Fruit fly (Drosophila melanogaster) whole organism, embryonic: ENCODE measurements around the gene CG14401.

ENCODE experiments used
- CG12071 ChIP-seq: fragments of 200-800 bp; sonication (Bioruptor generic); optimal IDR thresholded peaks from 3 replicates; lab custom pipeline; 2018; ENCODE audit warnings: missing biosample characterization, mild to moderate bottlenecking, missing genetic modification characterization
- CG12391 ChIP-seq: fragments of 200-800 bp; sonication (Bioruptor generic); optimal IDR thresholded peaks from 3 replicates; lab custom pipeline; 2018; ENCODE audit warnings: missing biosample characterization, mild to moderate bottlenecking, missing genetic modification characterization, moderate library complexity
- CG12744 ChIP-seq: fragments of 200-800 bp; sonication (Bioruptor generic); optimal IDR thresholded peaks from 2 replicates; lab custom pipeline; 2016; ENCODE audit warnings: missing biosample characterization, missing genetic modification characterization
- CG12942 ChIP-seq: fragments of 200-800 bp; sonication (Bioruptor generic); optimal IDR thresholded peaks from 3 replicates; lab custom pipeline; 2016; ENCODE audit warnings: missing biosample characterization, missing genetic modification characterization
- CG14860 ChIP-seq: fragments of 200-800 bp; sonication (Bioruptor generic); IDR thresholded peaks from 3 replicates; pipeline ENCODE4 v1.3.6; 2022; ENCODE audit warnings: missing biosample characterization, missing genetic modification characterization; ENCODE audit not compliant: partially characterized antibody
- CG1832 ChIP-seq: fragments of 200-800 bp; sonication (Bioruptor generic); optimal IDR thresholded peaks from 2 replicates; lab custom pipeline; 2017; ENCODE audit warnings: missing biosample characterization, mild to moderate bottlenecking, missing genetic modification characterization, inconsistent platforms
- CG18476 ChIP-seq: fragments of 200-800 bp; sonication (Bioruptor generic); optimal IDR thresholded peaks from 2 replicates; lab custom pipeline; 2016; ENCODE audit warnings: missing biosample characterization, mild to moderate bottlenecking, missing genetic modification characterization
- CG18764 ChIP-seq: fragments of 200-800 bp; sonication (Bioruptor generic); optimal IDR thresholded peaks from 3 replicates; lab custom pipeline; 2016; ENCODE audit warnings: missing biosample characterization, missing genetic modification characterization
- CG2199 ChIP-seq: fragments of 200-800 bp; sonication (Bioruptor generic); IDR thresholded peaks from 3 replicates; pipeline ENCODE4 v1.3.6; 2022; ENCODE audit warnings: missing biosample characterization, missing genetic modification characterization
- CG30431 ChIP-seq: fragments of 200-800 bp; sonication (Bioruptor generic); optimal IDR thresholded peaks from 2 replicates; lab custom pipeline; 2017; ENCODE audit warnings: missing biosample characterization, missing genetic modification characterization
- CG31365 ChIP-seq: fragments of 200-800 bp; sonication (Bioruptor generic); optimal IDR thresholded peaks from 2 replicates; lab custom pipeline; 2018; ENCODE audit warnings: missing biosample characterization, mild to moderate bottlenecking, missing genetic modification characterization
- CG4328 ChIP-seq: fragments of 200-800 bp; sonication (Bioruptor generic); optimal IDR thresholded peaks from 3 replicates; lab custom pipeline; 2017; ENCODE audit warnings: missing biosample characterization, missing genetic modification reagents, missing genetic modification characterization
- CG8359 ChIP-seq: fragments of 200-800 bp; sonication (Bioruptor generic); optimal IDR thresholded peaks from 2 replicates; lab custom pipeline; 2017; ENCODE audit warnings: missing biosample characterization, mild to moderate bottlenecking, missing genetic modification characterization, borderline replicate concordance
- CG8388 ChIP-seq: fragments of 200-800 bp; sonication (Bioruptor generic); optimal IDR thresholded peaks from 2 replicates; lab custom pipeline; 2019; ENCODE audit warnings: missing biosample characterization, mild to moderate bottlenecking, missing genetic modification characterization, moderate library complexity
- CG9215 ChIP-seq: fragments of 200-800 bp; sonication (Bioruptor generic); IDR thresholded peaks from 2 replicates; pipeline ENCODE4 v1.3.6; 2022; ENCODE audit warnings: missing biosample characterization, missing genetic modification characterization
- CG9797 ChIP-seq: fragments of 200-800 bp; sonication (Bioruptor generic); optimal IDR thresholded peaks from 3 replicates; lab custom pipeline; 2018; ENCODE audit warnings: missing biosample characterization, mild to moderate bottlenecking, missing genetic modification characterization
- CG9876 ChIP-seq: fragments of 200-800 bp; sonication (Bioruptor generic); optimal IDR thresholded peaks from 2 replicates; lab custom pipeline; 2016; ENCODE audit warnings: missing biosample characterization, missing genetic modification characterization
- E2f1 ChIP-seq: fragments of 200-800 bp; sonication (Bioruptor generic); IDR thresholded peaks from 2 replicates; pipeline ENCODE4 v1.3.6; 2022; ENCODE audit warnings: missing biosample characterization, missing genetic modification characterization
- Ets65A ChIP-seq: fragments of 200-800 bp; sonication (Bioruptor generic); peaks from one replicate; lab custom pipeline; 2016; ENCODE audit warnings: missing biosample characterization, missing genetic modification characterization
- Ets97D ChIP-seq: fragments of 200-800 bp; sonication (Bioruptor generic); optimal IDR thresholded peaks from 3 replicates; lab custom pipeline; 2016; ENCODE audit warnings: missing biosample characterization, missing genetic modification characterization
- Gug ChIP-seq: fragments of 200-800 bp; sonication (Bioruptor generic); IDR thresholded peaks from 4 replicates; pipeline ENCODE4 v1.3.6; 2022; ENCODE audit warnings: missing biosample characterization, missing genetic modification characterization
- H2.0 ChIP-seq: fragments of 200-800 bp; sonication (Bioruptor generic); IDR thresholded peaks from 2 replicates; pipeline ENCODE4 v1.3.6; 2022; ENCODE audit warnings: missing biosample characterization, missing genetic modification characterization
- HmgD ChIP-seq: fragments of 200-800 bp; sonication (Bioruptor generic); optimal IDR thresholded peaks from 3 replicates; lab custom pipeline; 2016; ENCODE audit warnings: missing biosample characterization, missing genetic modification characterization
- Hr78 ChIP-seq, 2 experiments: fragments of 200-800 bp in 1 of 2; fragments of >200 bp in 1 of 2; sonication (Bioruptor generic) in 1 of 2; optimal IDR thresholded peaks; 2 replicates each; lab custom pipeline; 2017 to 2019; ENCODE audit warnings: missing biosample characterization in 2 of 2, missing genetic modification characterization in 2 of 2, mild to moderate bottlenecking in 1 of 2, moderate library complexity in 1 of 2
- Med ChIP-seq: fragments of 200-800 bp; sonication (Bioruptor generic); peaks from one replicate; lab custom pipeline; 2016; ENCODE audit warnings: missing biosample characterization, missing genetic modification characterization, mild to moderate bottlenecking, inconsistent platforms, moderate library complexity
- Mes4 ChIP-seq: fragments of 200-800 bp; sonication (Bioruptor generic); optimal IDR thresholded peaks from 2 replicates; lab custom pipeline; 2016; ENCODE audit warnings: missing biosample characterization, missing genetic modification characterization
- PHDP ChIP-seq: fragments of 200-800 bp; sonication (Bioruptor generic); optimal IDR thresholded peaks from 3 replicates; lab custom pipeline; 2018; ENCODE audit warnings: missing biosample characterization, mild to moderate bottlenecking, missing genetic modification characterization, moderate library complexity
- Six4 ChIP-seq: fragments of 200-800 bp; sonication (Bioruptor generic); optimal IDR thresholded peaks from 2 replicates; lab custom pipeline; 2016; ENCODE audit warnings: missing biosample characterization, missing genetic modification characterization
- Sry-δ ChIP-seq: fragments of 200-800 bp; sonication (Bioruptor generic); optimal IDR thresholded peaks from 2 replicates; lab custom pipeline; 2016; ENCODE audit warnings: missing biosample characterization, missing genetic modification characterization
- Ssrp ChIP-seq: fragments of 200-800 bp; sonication (Bioruptor generic); optimal IDR thresholded peaks from 2 replicates; lab custom pipeline; 2018; ENCODE audit warnings: missing biosample characterization, mild to moderate bottlenecking, missing genetic modification characterization, moderate library complexity
- Stat92E ChIP-seq, 3 experiments: fragments of >200 bp in 2 of 3; fragments of 200-800 bp in 1 of 3; sonication (Bioruptor generic) in 1 of 3; optimal IDR thresholded peaks; 2 replicates each; lab custom pipeline; 2017 to 2019; ENCODE audit warnings: missing biosample characterization in 3 of 3, missing genetic modification characterization in 3 of 3, mild to moderate bottlenecking in 1 of 3, moderate library complexity in 1 of 3
- Trl ChIP-seq, 3 experiments: fragments of >200 bp in 2 of 3; fragments of 200-800 bp in 1 of 3; sonication (Bioruptor generic) in 1 of 3; optimal IDR thresholded peaks; 2 replicates in 1 of 3; 3 replicates in 2 of 3; lab custom pipeline; 2016 to 2017; ENCODE audit warnings: missing biosample characterization in 1 of 3, missing genetic modification characterization in 1 of 3
- YL-1 ChIP-seq: fragments of 200-800 bp; sonication (Bioruptor generic); optimal IDR thresholded peaks from 3 replicates; lab custom pipeline; 2017; ENCODE audit warnings: missing biosample characterization, mild to moderate bottlenecking, missing genetic modification characterization
- dati ChIP-seq: fragments of 200-800 bp; sonication (Bioruptor generic); IDR thresholded peaks from 2 replicates; pipeline ENCODE4 v1.3.6; 2022; ENCODE audit warnings: missing biosample characterization, missing genetic modification characterization
- disco-r ChIP-seq: fragments of 200-800 bp; sonication (Bioruptor generic); optimal IDR thresholded peaks from 2 replicates; lab custom pipeline; 2016; ENCODE audit warnings: missing biosample characterization, missing genetic modification characterization
- dm ChIP-seq: fragments of 200-800 bp; sonication (Bioruptor generic); optimal IDR thresholded peaks from 3 replicates; lab custom pipeline; 2016; ENCODE audit warnings: missing biosample characterization, missing genetic modification characterization
- ewg ChIP-seq: fragments of 200-800 bp; sonication (Bioruptor generic); optimal IDR thresholded peaks from 3 replicates; lab custom pipeline; 2017; ENCODE audit warnings: mild to moderate bottlenecking, missing biosample characterization, missing genetic modification reagents, missing genetic modification characterization
- fd96Cb ChIP-seq: fragments of 200-800 bp; sonication (Bioruptor generic); optimal IDR thresholded peaks from 2 replicates; lab custom pipeline; 2018; ENCODE audit warnings: missing biosample characterization, mild to moderate bottlenecking, missing genetic modification characterization, moderate library complexity
- jigr1 ChIP-seq: fragments of 200-800 bp; sonication (Bioruptor generic); IDR thresholded peaks from 3 replicates; pipeline ENCODE4 v1.3.6; 2022; ENCODE audit warnings: missing biosample characterization, missing genetic modification characterization
- kah ChIP-seq: fragments of 200-800 bp; sonication (Bioruptor generic); optimal IDR thresholded peaks from 2 replicates; lab custom pipeline; 2018; ENCODE audit warnings: missing biosample characterization, mild to moderate bottlenecking, missing genetic modification characterization
- lmd ChIP-seq: fragments of 200-800 bp; sonication (Bioruptor generic); IDR thresholded peaks from 2 replicates; pipeline ENCODE4 v1.3.6; 2022; ENCODE audit warnings: missing biosample characterization, missing genetic modification characterization
- lola ChIP-seq, 3 experiments: fragments of >200 bp in 2 of 3; fragments of 200-800 bp in 1 of 3; sonication (Bioruptor generic) in 1 of 3; optimal IDR thresholded peaks; 2 replicates each; lab custom pipeline; 2017 to 2019; ENCODE audit warnings: missing biosample characterization in 3 of 3, missing genetic modification characterization in 3 of 3, mild to moderate bottlenecking in 1 of 3, moderate library complexity in 1 of 3
- nau ChIP-seq: fragments of 200-800 bp; sonication (Bioruptor generic); optimal IDR thresholded peaks from 3 replicates; lab custom pipeline; 2017; ENCODE audit warnings: missing biosample characterization, mild to moderate bottlenecking, missing genetic modification characterization, missing genetic modification reagents
- nmo ChIP-seq: fragments of 200-800 bp; sonication (Bioruptor generic); optimal IDR thresholded peaks from 2 replicates; lab custom pipeline; 2018; ENCODE audit warnings: missing biosample characterization, mild to moderate bottlenecking, missing genetic modification characterization, moderate library complexity
- onecut ChIP-seq: fragments of 200-800 bp; sonication (Bioruptor generic); IDR thresholded peaks from 2 replicates; pipeline ENCODE4 v1.3.6; 2022; ENCODE audit warnings: missing biosample characterization, missing genetic modification characterization
- pan ChIP-seq, 4 experiments: fragments of >200 bp in 3 of 4; fragments of 200-800 bp in 1 of 4; sonication (Bioruptor generic) in 1 of 4; optimal IDR thresholded peaks in 3 of 4; IDR thresholded peaks in 1 of 4; 2 replicates each; pipeline versions ENCODE4 v1.3.6 to Lab custom; 2017 to 2022; ENCODE audit warnings: missing biosample characterization in 2 of 4, missing genetic modification characterization in 2 of 4, mixed read lengths in 1 of 4
- pfk ChIP-seq: fragments of 200-800 bp; sonication (Bioruptor generic); optimal IDR thresholded peaks from 2 replicates; lab custom pipeline; 2018; ENCODE audit warnings: missing biosample characterization, mild to moderate bottlenecking, missing genetic modification characterization, moderate library complexity
- pita ChIP-seq: fragments of 200-800 bp; sonication (Bioruptor generic); optimal IDR thresholded peaks from 2 replicates; lab custom pipeline; 2017; ENCODE audit warnings: missing biosample characterization, mild to moderate bottlenecking, missing genetic modification characterization

The CG14401 gene

dm6 chr2L:20822025-20822371, 47.7 kb upstream of the CG14401 start (continued):
- no peak for TF ChIP-seq jigr1
- no peak for TF ChIP-seq dati (GFP tag; lab: Robert Waterston, UW)
- TF ChIP-seq CG14860 = no peak
- TF ChIP-seq Ets65A (GFP tag; lab: Kevin White, UChicago) = peak; percentile 13
- no peak for TF ChIP-seq CG4328 (GFP tag; lab: Kevin White, UChicago)
- no peak for TF ChIP-seq CG12744 (GFP tag; lab: Kevin White, UChicago)
- no peak for TF ChIP-seq CG18476 (GFP tag; lab: Kevin White, UChicago)
- no peak for TF ChIP-seq PHDP (tag; lab: Kevin White, UChicago)
- TF ChIP-seq CG18764 = no peak
- TF ChIP-seq disco-r (GFP tag; lab: Kevin White, UChicago) = peak; percentile 13
- peak; percentile 12 for TF ChIP-seq Med
- TF ChIP-seq CG9876 = no peak
- TF ChIP-seq Sry-δ (GFP tag; lab: Kevin White, UChicago) = no peak
- peak; percentile 64 for TF ChIP-seq ewg (GFP tag; lab: Kevin White, UChicago)
- no peak for TF ChIP-seq Mes4 (GFP tag; lab: Kevin White, UChicago)
- no peak for TF ChIP-seq CG8359 (GFP tag; lab: Kevin White, UChicago)
- TF ChIP-seq fd96Cb (tag; lab: Kevin White, UChicago) = no peak
- no peak for TF ChIP-seq nmo (GFP tag; lab: Kevin White, UChicago)
- TF ChIP-seq CG12942 (GFP tag; lab: Kevin White, UChicago) = no peak
- TF ChIP-seq CG31365 (tag; lab: Kevin White, UChicago) = peak; percentile 87
- no peak for TF ChIP-seq E2f1 (GFP tag; lab: Robert Waterston, UW)
- TF ChIP-seq Hr78 (GFP tag; optimal IDR thresholded peaks at IDR 0.05; lab: Kevin White, UChicago) = peak in 1 of 2 experiments; percentile 56
- no peak for TF ChIP-seq CG9797 (GFP tag; lab: Kevin White, UChicago)
- no peak for TF ChIP-seq Trl (optimal IDR thresholded peaks at IDR 0.05; lab: Kevin White, UChicago)
- TF ChIP-seq Trl (GFP tag; optimal IDR thresholded peaks at IDR 0.05; lab: Kevin White, UChicago) = no peak

- TF ChIP-seq Stat92E (GFP tag; optimal IDR thresholded peaks at IDR 0.05; lab: Kevin White, UChicago) (peak in 1 of 3 experiments; percentile 72), dm (GFP tag; lab: Kevin White, UChicago) (peak; percentile 3), CG30431 (GFP tag; lab: Kevin White, UChicago) (no peak), Ssrp (tag; lab: Kevin White, UChicago) (no peak), HmgD (GFP tag; lab: Kevin White, UChicago) (peak; percentile 4), CG9215 (peak; percentile 84), nau (GFP tag; lab: Kevin White, UChicago) (peak; percentile 24), nmo (GFP tag; lab: Kevin White, UChicago) (no peak), lmd (GFP tag; lab: Robert Waterston, UW) (no peak), CG1832 (GFP tag; lab: Kevin White, UChicago) (no peak), H2.0 (no peak), CG8388 (GFP tag; lab: Kevin White, UChicago) (no peak), pan (optimal IDR thresholded peaks at IDR 0.05; lab: Kevin White, UChicago) (no peak), pan (GFP tag; optimal IDR thresholded peaks at IDR 0.05 in 1 of 2, IDR thresholded peaks at IDR 0.05 in 1 of 2) (no peak), onecut (no peak), CG12071 (GFP tag; lab: Kevin White, UChicago) (peak; percentile 29), Six4 (GFP tag; lab: Kevin White, UChicago) (no peak), CG2199 (GFP tag; lab: Robert Waterston, UW) (0 out of 3 replicates have a peak, but pooled peaks have one; percentile 44), kah (GFP tag; lab: Kevin White, UChicago) (no peak), lola (GFP tag; optimal IDR thresholded peaks at IDR 0.05; lab: Kevin White, UChicago) (no peak), YL-1 (GFP tag; lab: Kevin White, UChicago) (no peak), pfk (GFP tag; lab: Kevin White, UChicago) (no peak), CG12391 (tag; lab: Kevin White, UChicago) (no peak), Ets97D (no peak), pita (GFP tag; lab: Kevin White, UChicago) (no peak), Gug (GFP tag; lab: Robert Waterston, UW) (no peak)
Measured at dm6 chr2L:20822489-20823195, 47.0 kb upstream of the CG14401 start, which contains the start of gene CG9331. Gene CG9331, plus strand, starts transcription at chr2L:20822828.
